Worm (Caenorhabditis elegans): ENCODE data around the gene K02C4.5.

DNA sequence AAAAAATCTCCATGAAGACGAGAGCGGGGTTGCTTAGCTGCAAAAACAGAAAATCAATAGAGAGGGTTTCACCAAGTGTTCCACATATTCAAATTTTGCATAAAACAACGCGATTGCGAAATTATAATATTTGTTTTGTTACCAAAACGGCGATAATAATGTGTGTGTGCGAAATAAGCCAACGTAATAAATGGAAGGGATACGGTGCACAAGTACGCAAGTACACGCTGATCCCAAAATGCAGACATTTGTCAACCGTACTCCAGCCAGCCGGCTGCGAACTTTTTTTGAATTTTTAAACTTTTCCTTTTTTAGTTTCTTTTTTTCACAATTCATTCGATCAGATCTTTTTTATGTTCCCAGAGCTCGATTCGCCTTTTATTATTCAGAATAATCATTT, 46.6 kb downstream of the K02C4.5 start, which contains the start of gene ire-1:
- TF ChIP-seq ref-1 (GFP tag; conservative IDR thresholded peaks at IDR 0.05) (no peak), klf-2 (GFP tag; conservative IDR thresholded peaks at IDR 0.05) (no peak), med-1 (GFP tag; optimal IDR thresholded peaks at IDR 0.05; ENCODE audit: insufficient read depth) (no peak)

All from whole organism, midembryonic.